Comparison of ENCODE assay signal across 2 worm cellular contexts in genomic region chrX:13945090-13945489, ce11.
A peak's percentile ranks its signal among the peaks of the same experiment; 100 is the strongest.
TF ChIP-seq lines count a peak whose summit lies in the region.

No protein-coding gene starts in this region.

TF ChIP-seq in whole organism, L4 larva, 104 proteins besides CTCF, POLR2A, EP300 and RAD21:
- TF ChIP-seq zfp-2 (tag; optimal IDR thresholded peaks at IDR 0.05; lab: Kevin White, UChicago): no peak
- TF ChIP-seq aha-1 (tag; lab: Kevin White, UChicago): peak; percentile 95

TF ChIP-seq in whole organism, mixed stage, embryonic, 35 proteins besides CTCF, POLR2A, EP300 and RAD21:
- TF ChIP-seq ceh-39 (tag; optimal IDR thresholded peaks at IDR 0.05; lab: Kevin White, UChicago) (no peak), lsy-2 (tag; optimal IDR thresholded peaks at IDR 0.05; lab: Kevin White, UChicago) (no peak), sptf-1 (tag; optimal IDR thresholded peaks at IDR 0.05; lab: Kevin White, UChicago) (no peak), flh-1 (GFP tag; optimal IDR thresholded peaks at IDR 0.05; lab: Kevin White, UChicago) (no peak), ces-1 (GFP tag; optimal IDR thresholded peaks at IDR 0.05; lab: Kevin White, UChicago) (peak; percentile 33), pha-4 (tag; optimal IDR thresholded peaks at IDR 0.05; lab: Kevin White, UChicago) (peak; percentile 73), ceh-43 (GFP tag; optimal IDR thresholded peaks at IDR 0.05; lab: Kevin White, UChicago) (no peak), hlh-1 (tag; optimal IDR thresholded peaks at IDR 0.05; lab: Kevin White, UChicago) (no peak)

Comparison
In these comparisons a context has a peak if more than half of its experiments do, and no peak if none do; other contexts are left out.
1. Of the 12 proteins assayed by ChIP-seq in both whole organism, L4 larva and whole organism, mixed stage, embryonic: peak only in whole organism, L4 larva: none; only in whole organism, mixed stage, embryonic: ces-1 and pha-4; in both: none; in neither: 10.